Fruit fly (Drosophila melanogaster): ENCODE data around the gene Qtzl.

- TF ChIP-seq CG6163 (GFP tag; IDR thresholded peaks at IDR 0.05) (no peak), CG32006 (GFP tag; optimal IDR thresholded peaks at IDR 0.05) (no peak), Gug (GFP tag; IDR thresholded peaks at IDR 0.05) (no peak), CG1621 (tag; optimal IDR thresholded peaks at IDR 0.05) (no peak)
Observed at dm6 chr2L:11977721-11978120, 17.8 kb upstream of the Qtzl start.
